Fruit fly (Drosophila melanogaster) whole organism, prepupa: ENCODE data around the gene CG16782.

ENCODE experiments used
- Blimp-1 ChIP-seq: fragments of 200-800 bp; sonication (Bioruptor generic); optimal IDR thresholded peaks from 3 replicates; lab custom pipeline; 2017; ENCODE audit warnings: missing biosample characterization, missing genetic modification characterization, mild to moderate bottlenecking, moderate library complexity, missing genetic modification reagents
- CG10631 ChIP-seq: fragments of 200-800 bp; sonication (Bioruptor generic); optimal IDR thresholded peaks from 2 replicates; lab custom pipeline; 2016; ENCODE audit warnings: missing biosample characterization, missing genetic modification characterization
- CG10669 ChIP-seq: fragments of 200-800 bp; sonication (Bioruptor generic); optimal IDR thresholded peaks from 3 replicates; lab custom pipeline; 2018; ENCODE audit warnings: missing biosample characterization, mild to moderate bottlenecking, missing genetic modification characterization, moderate library complexity
- CG11294 ChIP-seq: fragments of 200-800 bp; sonication (Bioruptor generic); IDR thresholded peaks from 2 replicates; pipeline ENCODE4 v1.3.6; 2022; ENCODE audit warnings: missing biosample characterization, missing genetic modification characterization
- CG11762 ChIP-seq: fragments of 200-800 bp; sonication (Bioruptor generic); optimal IDR thresholded peaks from 3 replicates; lab custom pipeline; 2016; ENCODE audit warnings: missing biosample characterization, missing genetic modification characterization; ENCODE audit not compliant: insufficient read depth
- CG11902 ChIP-seq: fragments of 200-800 bp; sonication (Bioruptor generic); optimal IDR thresholded peaks from 3 replicates; lab custom pipeline; 2016; ENCODE audit warnings: missing biosample characterization, missing genetic modification characterization
- CG15336 ChIP-seq: fragments of 200-800 bp; sonication (Bioruptor generic); IDR thresholded peaks from 2 replicates; pipeline ENCODE4 v1.3.6; 2022; ENCODE audit warnings: missing biosample characterization, missing genetic modification characterization
- CG3032 ChIP-seq: fragments of 200-800 bp; optimal IDR thresholded peaks from 2 replicates; lab custom pipeline; 2019; ENCODE audit warnings: missing biosample characterization, mild to moderate bottlenecking, missing genetic modification characterization, moderate library complexity
- CG31627 ChIP-seq: fragments of 200-800 bp; sonication (Bioruptor generic); optimal IDR thresholded peaks from 3 replicates; lab custom pipeline; 2016; ENCODE audit warnings: missing biosample characterization, missing genetic modification characterization
- CG32006 ChIP-seq: fragments of 200-800 bp; sonication (Bioruptor generic); optimal IDR thresholded peaks from 3 replicates; lab custom pipeline; 2017; ENCODE audit warnings: missing biosample characterization, mild to moderate bottlenecking, missing genetic modification characterization
- CG34406 ChIP-seq: fragments of 200-800 bp; sonication (Bioruptor generic); optimal IDR thresholded peaks from 3 replicates; lab custom pipeline; 2016; ENCODE audit warnings: missing biosample characterization, missing genetic modification characterization
- CG4318 ChIP-seq: fragments of 200-800 bp; sonication (Bioruptor generic); optimal IDR thresholded peaks from 3 replicates; lab custom pipeline; 2017; ENCODE audit warnings: missing biosample characterization, mild to moderate bottlenecking, missing genetic modification characterization
- CG6276 ChIP-seq: fragments of 200-800 bp; sonication (Bioruptor generic); optimal IDR thresholded peaks from 2 replicates; lab custom pipeline; 2017; ENCODE audit warnings: missing biosample characterization, mild to moderate bottlenecking, missing genetic modification characterization
- CG6808 ChIP-seq: fragments of 200-800 bp; sonication (Bioruptor generic); optimal IDR thresholded peaks from 3 replicates; lab custom pipeline; 2017; ENCODE audit warnings: missing biosample characterization, missing genetic modification characterization, mild to moderate bottlenecking, moderate library complexity, missing genetic modification reagents
- CG7368 ChIP-seq: fragments of 200-800 bp; sonication (Bioruptor generic); optimal IDR thresholded peaks from 3 replicates; lab custom pipeline; 2016; ENCODE audit warnings: missing biosample characterization, missing genetic modification characterization
- CG8119 ChIP-seq: fragments of 200-800 bp; sonication (Bioruptor generic); IDR thresholded peaks from 3 replicates; pipeline ENCODE4 v1.3.6; 2022; ENCODE audit warnings: missing biosample characterization, missing genetic modification characterization
- CG8319 ChIP-seq: fragments of 200-800 bp; sonication (Bioruptor generic); optimal IDR thresholded peaks from 3 replicates; lab custom pipeline; 2016; ENCODE audit warnings: missing biosample characterization, missing genetic modification characterization
- CG8632 ChIP-seq: fragments of 200-800 bp; sonication (Bioruptor generic); optimal IDR thresholded peaks from 3 replicates; lab custom pipeline; 2016; ENCODE audit warnings: missing biosample characterization, missing genetic modification characterization
- CG9139 ChIP-seq: fragments of 200-800 bp; sonication (Bioruptor generic); optimal IDR thresholded peaks from 3 replicates; lab custom pipeline; 2017; ENCODE audit warnings: missing biosample characterization, mild to moderate bottlenecking, missing genetic modification characterization
- Eip75B ChIP-seq: fragments of 200-800 bp; sonication (Bioruptor generic); optimal IDR thresholded peaks from 3 replicates; lab custom pipeline; 2016; ENCODE audit warnings: missing biosample characterization, missing genetic modification characterization
- Eip78C ChIP-seq: fragments of 200-800 bp; sonication (Bioruptor generic); peaks from one replicate; lab custom pipeline; 2016; ENCODE audit warnings: missing biosample characterization, missing genetic modification characterization
- Ets21C ChIP-seq: fragments of 200-800 bp; sonication (Bioruptor generic); optimal IDR thresholded peaks from 3 replicates; lab custom pipeline; 2016; ENCODE audit warnings: missing biosample characterization, missing genetic modification characterization
- Ets96B ChIP-seq: fragments of 200-800 bp; optimal IDR thresholded peaks from 2 replicates; lab custom pipeline; 2019; ENCODE audit warnings: missing biosample characterization, mild to moderate bottlenecking, missing genetic modification characterization, moderate library complexity
- Hr39 ChIP-seq: fragments of 200-800 bp; sonication (Bioruptor generic); optimal IDR thresholded peaks from 2 replicates; lab custom pipeline; 2016; ENCODE audit warnings: missing biosample characterization, missing genetic modification characterization
- Hr4 ChIP-seq: fragments of 200-800 bp; sonication (Bioruptor generic); optimal IDR thresholded peaks from 3 replicates; lab custom pipeline; 2016; ENCODE audit warnings: missing biosample characterization, missing genetic modification characterization
- Met ChIP-seq: fragments of 200-800 bp; sonication (Bioruptor generic); optimal IDR thresholded peaks from 3 replicates; lab custom pipeline; 2016; ENCODE audit warnings: missing biosample characterization, missing genetic modification characterization
- OdsH ChIP-seq: fragments of 200-800 bp; sonication (Bioruptor generic); optimal IDR thresholded peaks from 3 replicates; lab custom pipeline; 2016; ENCODE audit warnings: missing biosample characterization, missing genetic modification characterization
- Smox ChIP-seq: fragments of 200-800 bp; sonication (Bioruptor generic); optimal IDR thresholded peaks from 3 replicates; lab custom pipeline; 2016; ENCODE audit warnings: missing biosample characterization, missing genetic modification characterization
- Sox102F ChIP-seq: fragments of 200-800 bp; sonication (Bioruptor generic); optimal IDR thresholded peaks from 2 replicates; lab custom pipeline; 2016; ENCODE audit warnings: missing biosample characterization, mild to moderate bottlenecking, missing genetic modification characterization
- Sox14 ChIP-seq: fragments of 200-800 bp; sonication (Bioruptor generic); optimal IDR thresholded peaks from 3 replicates; lab custom pipeline; 2016; ENCODE audit warnings: missing biosample characterization, missing genetic modification characterization
- Sox15 ChIP-seq: fragments of 200-800 bp; sonication (Bioruptor generic); optimal IDR thresholded peaks from 3 replicates; lab custom pipeline; 2016; ENCODE audit warnings: missing biosample characterization, missing genetic modification characterization
- acj6 ChIP-seq: fragments of 200-800 bp; sonication (Bioruptor generic); optimal IDR thresholded peaks from 3 replicates; lab custom pipeline; 2016; ENCODE audit warnings: missing biosample characterization, missing genetic modification characterization
- cyc ChIP-seq: fragments of 200-800 bp; sonication (Bioruptor generic); optimal IDR thresholded peaks from 3 replicates; lab custom pipeline; 2016; ENCODE audit warnings: missing biosample characterization, missing genetic modification characterization
- dsx ChIP-seq: fragments of 200-800 bp; optimal IDR thresholded peaks from 3 replicates; lab custom pipeline; 2019; ENCODE audit warnings: missing biosample characterization, mild to moderate bottlenecking, missing genetic modification characterization, moderate library complexity; ENCODE audit not compliant: poor library complexity, severe bottlenecking
- eg ChIP-seq: fragments of 200-800 bp; sonication (Bioruptor generic); IDR thresholded peaks from 3 replicates; pipeline ENCODE4 v1.3.6; 2022; ENCODE audit warnings: missing biosample characterization, missing genetic modification characterization
- esn ChIP-seq: fragments of 200-800 bp; sonication (Bioruptor generic); optimal IDR thresholded peaks from 2 replicates; lab custom pipeline; 2016; ENCODE audit warnings: missing biosample characterization, mild to moderate bottlenecking, missing genetic modification characterization, moderate library complexity
- fd59A ChIP-seq: fragments of 200-800 bp; sonication (Bioruptor generic); optimal IDR thresholded peaks from 2 replicates; lab custom pipeline; 2017; ENCODE audit warnings: missing biosample characterization, mild to moderate bottlenecking, missing genetic modification characterization, missing genetic modification reagents
- fd85E ChIP-seq: fragments of 200-800 bp; sonication (Bioruptor generic); optimal IDR thresholded peaks from 3 replicates; lab custom pipeline; 2016; ENCODE audit warnings: missing biosample characterization, missing genetic modification characterization
- fkh ChIP-seq: fragments of 200-800 bp; sonication (Bioruptor generic); optimal IDR thresholded peaks from 3 replicates; lab custom pipeline; 2017; ENCODE audit warnings: missing biosample characterization, mild to moderate bottlenecking, missing genetic modification characterization, moderate library complexity
- lz ChIP-seq: fragments of 200-800 bp; sonication (Bioruptor generic); optimal IDR thresholded peaks from 3 replicates; lab custom pipeline; 2016; ENCODE audit warnings: missing biosample characterization, missing genetic modification characterization
- pdm3 ChIP-seq: fragments of 200-800 bp; sonication (Bioruptor generic); optimal IDR thresholded peaks from 3 replicates; lab custom pipeline; 2016; ENCODE audit warnings: missing biosample characterization, missing genetic modification characterization
- salr ChIP-seq, 2 experiments: fragments of 200-800 bp; sonication (Bioruptor generic); optimal IDR thresholded peaks; 3 replicates each; lab custom pipeline; 2016 to 2018; ENCODE audit warnings: missing biosample characterization in 2 of 2, missing genetic modification characterization in 2 of 2, mild to moderate bottlenecking in 1 of 2
- spab ChIP-seq: fragments of 200-800 bp; sonication (Bioruptor generic); optimal IDR thresholded peaks from 2 replicates; lab custom pipeline; 2017; ENCODE audit warnings: missing biosample characterization, mild to moderate bottlenecking, missing genetic modification characterization, missing genetic modification reagents
- ss ChIP-seq, 2 experiments: fragments of 200-800 bp; sonication (Bioruptor generic); optimal IDR thresholded peaks; 2 replicates in 1 of 2; 3 replicates in 1 of 2; lab custom pipeline; 2017 to 2018; ENCODE audit warnings: mild to moderate bottlenecking in 2 of 2, missing biosample characterization in 2 of 2, missing genetic modification characterization in 2 of 2, moderate library complexity in 1 of 2
- svp ChIP-seq: fragments of 200-800 bp; sonication (Bioruptor generic); peaks from one replicate; lab custom pipeline; 2016; ENCODE audit warnings: missing biosample characterization, missing genetic modification characterization
- topi ChIP-seq: fragments of 200-800 bp; sonication (Bioruptor generic); optimal IDR thresholded peaks from 3 replicates; lab custom pipeline; 2016; ENCODE audit warnings: missing biosample characterization, missing genetic modification characterization

CG16782 gene

DNA sequence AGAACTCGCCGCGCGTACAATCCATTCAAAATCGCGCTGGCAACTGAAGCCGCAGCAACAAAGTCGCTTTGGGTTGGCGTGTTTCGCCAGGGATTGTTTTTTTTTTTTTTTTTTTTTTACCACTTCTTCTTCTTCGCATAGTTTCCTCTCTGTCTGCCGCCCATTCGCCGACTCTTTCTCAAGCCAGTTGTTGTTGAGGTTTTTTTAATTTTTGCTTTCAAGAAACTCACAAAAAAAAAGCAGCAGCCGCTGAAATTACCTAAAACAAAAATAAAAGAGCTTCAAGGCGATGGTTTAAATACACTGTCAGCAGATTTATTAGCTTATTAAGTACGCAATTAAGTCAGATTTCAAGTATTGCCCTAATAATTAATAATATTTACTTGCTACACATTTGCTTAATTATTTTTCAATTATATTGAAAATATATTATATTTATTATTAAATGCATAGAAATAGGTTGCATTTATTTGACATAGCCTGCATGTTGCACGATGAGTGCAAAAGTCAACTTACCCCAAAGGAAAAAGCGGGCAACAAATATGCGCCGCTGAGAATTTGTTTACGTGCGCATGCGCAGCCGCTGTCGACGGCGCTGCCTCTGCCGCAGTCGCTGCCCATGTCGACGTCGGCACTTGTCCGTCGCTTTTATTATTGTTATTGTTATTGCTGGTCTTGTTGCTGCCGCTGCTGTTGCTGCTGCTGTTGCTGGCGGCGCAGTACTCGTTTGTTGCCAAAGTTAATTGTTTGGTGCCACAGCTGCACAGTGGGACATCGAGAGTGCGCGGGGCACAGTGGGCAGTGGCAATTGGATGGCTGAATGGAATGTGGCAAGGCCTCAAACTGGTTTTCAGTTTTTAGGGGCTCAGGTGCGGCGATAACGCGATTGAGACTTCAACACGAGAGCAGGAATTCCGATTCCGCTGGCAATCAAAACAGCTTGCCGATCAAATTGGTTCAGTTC lies 14.7 kb upstream of the CG16782 start, which contains the start of gene CG12206 (continued):
- TF ChIP-seq fkh: peak; percentile 33
- peak; percentile 72 for TF ChIP-seq svp (GFP tag; lab: Kevin White, UChicago)
- TF ChIP-seq CG6808 (GFP tag; lab: Kevin White, UChicago): peak; percentile 91
- TF ChIP-seq Sox14 (GFP tag; lab: Kevin White, UChicago): no peak
- TF ChIP-seq Met (GFP tag; lab: Kevin White, UChicago): peak; percentile 22
- TF ChIP-seq Eip78C (GFP tag; lab: Kevin White, UChicago): peak; percentile 89
- peak; percentile 72 for TF ChIP-seq CG10631 (GFP tag; lab: Kevin White, UChicago)
- TF ChIP-seq lz (GFP tag; lab: Kevin White, UChicago): peak; percentile 21
- peak; percentile 8 for TF ChIP-seq cyc
- no peak for TF ChIP-seq CG11294 (GFP tag; lab: Robert Waterston, UW)
- TF ChIP-seq Blimp-1 (GFP tag; lab: Kevin White, UChicago): peak; percentile 66
- TF ChIP-seq CG4318: peak; percentile 65
- TF ChIP-seq salr (GFP tag; optimal IDR thresholded peaks at IDR 0.05; lab: Kevin White, UChicago): peak; percentile 59 to 76
- TF ChIP-seq acj6 (GFP tag; lab: Kevin White, UChicago): peak; percentile 57
- TF ChIP-seq CG3032 (tag; lab: Kevin White, UChicago): peak; percentile 90
- TF ChIP-seq CG34406 (GFP tag; lab: Kevin White, UChicago): peak; percentile 83
- peak; percentile 84 for TF ChIP-seq CG32006 (GFP tag; lab: Kevin White, UChicago)
- TF ChIP-seq dsx (GFP tag; lab: Kevin White, UChicago): peak; percentile 99
- peak; percentile 50 for TF ChIP-seq Eip75B (GFP tag; lab: Kevin White, UChicago)
- TF ChIP-seq CG8632 (GFP tag; lab: Kevin White, UChicago): peak; percentile 81

DNA sequence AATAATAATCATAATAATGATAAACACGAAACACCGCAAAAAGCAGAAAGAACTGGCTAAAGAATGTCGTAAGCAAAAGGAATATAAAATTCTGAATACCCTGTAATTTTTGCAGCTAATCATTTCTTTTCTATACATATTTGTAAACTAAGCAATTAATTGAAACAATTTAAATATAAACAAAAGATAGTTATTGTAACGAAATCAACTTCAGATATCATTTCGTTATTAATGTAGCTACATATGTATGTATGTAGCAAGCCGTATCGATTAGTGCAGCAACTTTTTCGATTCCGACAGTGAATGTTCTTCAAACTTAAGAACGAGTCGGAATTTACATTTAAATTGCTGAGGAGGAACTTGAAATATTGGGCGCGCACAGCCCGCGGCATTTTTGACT lies 13.6 kb upstream of the CG16782 start:
- TF ChIP-seq Met (GFP tag; lab: Kevin White, UChicago) (peak; percentile 34), CG10669 (GFP tag; lab: Kevin White, UChicago) (peak; percentile 5), CG8319 (GFP tag; lab: Kevin White, UChicago) (no peak), pdm3 (GFP tag; lab: Kevin White, UChicago) (no peak), fd85E (GFP tag; lab: Kevin White, UChicago) (no peak), CG11902 (no peak), Sox14 (GFP tag; lab: Kevin White, UChicago) (no peak), svp (GFP tag; lab: Kevin White, UChicago) (no peak), CG8632 (GFP tag; lab: Kevin White, UChicago) (no peak), ss (GFP tag; optimal IDR thresholded peaks at IDR 0.05; lab: Kevin White, UChicago) (peak in 1 of 2 experiments; percentile 10), fd59A (GFP tag; lab: Kevin White, UChicago) (no peak), Eip78C (GFP tag; lab: Kevin White, UChicago) (peak; percentile 71), acj6 (GFP tag; lab: Kevin White, UChicago) (no peak), CG8119 (GFP tag; lab: Robert Waterston, UW) (no peak), dsx (GFP tag; lab: Kevin White, UChicago) (no peak), Sox102F (GFP tag; lab: Kevin White, UChicago) (peak; percentile 37), fkh (no peak), CG6276 (GFP tag; lab: Kevin White, UChicago) (no peak), CG7368 (GFP tag; lab: Kevin White, UChicago) (no peak), CG15336 (GFP tag; lab: Robert Waterston, UW) (no peak), topi (GFP tag; lab: Kevin White, UChicago) (peak; percentile 30), CG31627 (GFP tag; lab: Kevin White, UChicago) (no peak), Ets96B (tag; lab: Kevin White, UChicago) (no peak), CG9139 (GFP tag; lab: Kevin White, UChicago) (no peak), Eip75B (GFP tag; lab: Kevin White, UChicago) (no peak), Hr39 (GFP tag; lab: Kevin White, UChicago) (peak; percentile 18), Smox (peak; percentile 55), Ets21C (GFP tag; lab: Kevin White, UChicago) (no peak), lz (GFP tag; lab: Kevin White, UChicago) (peak; percentile 2), OdsH (GFP tag; lab: Kevin White, UChicago) (peak; percentile 4), Hr4 (GFP tag; lab: Kevin White, UChicago) (no peak), esn (GFP tag; lab: Kevin White, UChicago) (peak; percentile 57), CG11762 (GFP tag; lab: Kevin White, UChicago) (no peak), eg (no peak), Sox15 (no peak), CG6808 (GFP tag; lab: Kevin White, UChicago) (no peak), spab (GFP tag; lab: Kevin White, UChicago) (no peak)
